Worm (Caenorhabditis elegans): ENCODE results near the gene C25F6.8.

DNA sequence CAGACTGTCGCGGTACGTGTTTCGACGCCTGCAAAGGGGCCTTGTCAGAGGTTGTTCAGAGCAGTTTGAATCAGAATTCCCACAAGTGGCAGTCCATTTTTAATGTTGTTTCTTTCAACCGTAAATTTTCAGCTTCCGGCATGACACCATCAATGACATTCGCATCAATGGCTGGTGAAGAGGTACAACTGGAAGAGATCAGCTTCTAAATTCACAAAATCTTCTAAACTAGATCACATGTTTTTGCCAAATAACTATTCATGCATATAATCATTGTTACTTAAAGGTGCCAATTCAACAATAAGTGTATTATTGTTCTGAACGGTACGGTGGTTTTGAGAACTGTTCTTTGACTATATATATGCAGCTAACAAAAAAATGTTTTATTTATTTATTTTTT lies 660 bp upstream of the C25F6.8 start:
- TF ChIP-seq pqm-1 (tag; optimal IDR thresholded peaks at IDR 0.05) (no peak), unc-86 (tag; optimal IDR thresholded peaks at IDR 0.05) (no peak), ceh-18 (tag; optimal IDR thresholded peaks at IDR 0.05) (no peak), nfya-1 (tag; optimal IDR thresholded peaks at IDR 0.05) (no peak), pax-1 (tag; optimal IDR thresholded peaks at IDR 0.05) (no peak), sox-4 (tag; optimal IDR thresholded peaks at IDR 0.05) (no peak), elt-2 (tag; optimal IDR thresholded peaks at IDR 0.05) (no peak)
